Fruit fly (Drosophila melanogaster) S2 (cell line): ENCODE results near the gene CG44000.

ENCODE experiments used
- CG8478 ChIP-seq: fragments of >200 bp; optimal IDR thresholded peaks from 2 replicates; lab custom pipeline; 2018
- CTCF ChIP-seq, 2 experiments: fragments of >200 bp; optimal IDR thresholded peaks; 2 replicates each; lab custom pipeline; 2018

CG44000 gene

DNA sequence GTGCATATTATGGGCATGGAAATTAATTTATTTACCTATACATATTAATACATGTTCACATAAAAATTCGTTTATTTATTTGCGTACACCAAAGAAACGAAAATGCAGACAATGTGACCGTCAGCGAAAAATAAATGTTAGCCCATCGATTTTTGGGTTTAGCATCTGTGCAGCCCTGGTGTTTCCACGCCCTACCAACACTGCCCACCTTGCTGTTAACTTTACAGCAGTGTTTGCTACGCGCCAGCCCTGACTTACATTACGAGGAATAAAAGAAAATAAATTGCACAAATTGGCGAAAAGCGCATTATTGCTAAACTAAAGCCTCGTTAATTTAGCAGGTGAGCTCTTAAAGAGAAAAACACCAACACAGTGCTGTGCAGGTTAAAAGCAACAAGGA, at the start of gene CG44000, which contains the start of the genes CG33995 and CG44001:
Gene CG44000, plus strand, starts transcription at position 228 of the 400 bp plus-strand sequence.
Gene CG33995, plus strand, starts transcription at position 228 of the 400 bp plus-strand sequence.
Gene CG44001, plus strand, starts transcription at position 228 of the 400 bp plus-strand sequence.
- TF ChIP-seq CTCF (optimal IDR thresholded peaks at IDR 0.05; lab: Kevin White, UChicago), result peak in 1 of 2 experiments; percentile 23
- no peak for TF ChIP-seq CG8478

DNA sequence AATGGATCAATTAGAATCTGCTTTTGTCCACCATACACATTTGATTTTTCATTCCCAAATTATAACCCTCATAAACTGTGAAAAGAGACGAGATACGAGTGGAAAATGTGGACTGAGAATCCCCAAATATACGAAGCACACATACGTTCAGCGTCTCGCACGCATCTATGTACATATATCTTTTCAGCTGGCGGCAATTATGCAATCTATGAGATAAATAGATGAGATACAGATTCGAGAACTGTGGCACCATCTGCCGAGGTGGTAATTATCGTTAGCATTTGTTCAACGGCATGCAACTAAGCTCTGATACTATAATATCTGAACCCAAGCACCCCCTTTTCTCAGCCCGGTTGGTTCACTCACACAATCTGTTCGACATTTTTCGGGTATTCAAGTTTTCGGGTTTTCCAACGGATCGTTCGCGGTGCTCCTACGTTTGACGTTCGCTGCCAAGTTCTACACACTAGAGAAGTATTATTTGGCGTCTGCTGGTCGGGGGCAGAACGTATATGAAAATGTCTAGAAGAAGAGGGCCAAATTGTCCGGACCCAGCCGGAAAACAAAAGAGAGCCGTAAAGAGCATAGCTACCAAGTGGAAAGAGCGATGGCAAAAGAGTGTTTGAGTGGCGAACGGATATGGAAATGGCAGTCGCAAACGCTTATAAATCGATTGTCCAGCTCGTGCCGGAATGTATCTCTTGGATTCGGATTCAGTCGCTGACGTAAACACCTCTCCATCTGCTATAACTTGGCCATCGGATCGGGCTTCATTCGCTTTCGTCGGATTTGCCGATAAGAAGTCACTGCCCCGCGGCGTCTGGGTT, 47.8 kb upstream of the CG44000 start:
- no peak for TF ChIP-seq CG8478
- TF ChIP-seq CTCF (optimal IDR thresholded peaks at IDR 0.05; lab: Kevin White, UChicago), result no peak

- TF ChIP-seq CG8478 (no peak), CTCF (optimal IDR thresholded peaks at IDR 0.05; lab: Kevin White, UChicago) (no peak)
These were observed 47.3 kb upstream of the CG44000 start for dm6 chr2L:4995837-4996136.

DNA sequence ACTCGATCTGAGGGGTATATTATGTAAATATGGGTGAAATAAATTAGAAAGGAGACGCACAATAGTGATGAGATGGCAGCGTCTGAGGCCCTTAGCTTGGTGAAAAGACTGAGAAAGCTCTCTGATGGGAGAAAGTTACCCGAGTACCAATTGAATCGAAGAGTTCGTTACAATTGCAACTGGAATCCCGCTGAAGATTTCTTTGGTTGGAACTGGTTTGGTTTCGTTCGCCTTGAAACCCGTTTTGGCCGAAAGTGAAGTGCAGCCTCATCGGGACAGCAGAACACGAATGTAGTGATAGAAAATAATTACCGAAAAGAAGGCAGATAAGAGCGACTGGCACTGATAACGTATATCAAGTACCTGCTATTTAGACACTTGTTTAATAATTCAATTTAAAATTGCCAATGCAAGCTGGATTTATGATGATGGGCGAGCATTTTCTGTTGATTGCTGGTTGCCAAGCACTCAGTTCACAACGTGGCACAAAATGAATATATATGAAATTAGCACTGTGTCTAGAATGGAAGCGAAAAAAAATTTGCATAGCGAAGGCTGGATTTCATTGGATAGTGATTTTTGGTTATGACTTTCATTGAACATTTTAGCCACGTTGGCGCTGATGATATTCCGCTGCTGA, 46.7 kb upstream of the CG44000 start:
- no peak for TF ChIP-seq CTCF (optimal IDR thresholded peaks at IDR 0.05; lab: Kevin White, UChicago)
- TF ChIP-seq CG8478, result no peak

DNA sequence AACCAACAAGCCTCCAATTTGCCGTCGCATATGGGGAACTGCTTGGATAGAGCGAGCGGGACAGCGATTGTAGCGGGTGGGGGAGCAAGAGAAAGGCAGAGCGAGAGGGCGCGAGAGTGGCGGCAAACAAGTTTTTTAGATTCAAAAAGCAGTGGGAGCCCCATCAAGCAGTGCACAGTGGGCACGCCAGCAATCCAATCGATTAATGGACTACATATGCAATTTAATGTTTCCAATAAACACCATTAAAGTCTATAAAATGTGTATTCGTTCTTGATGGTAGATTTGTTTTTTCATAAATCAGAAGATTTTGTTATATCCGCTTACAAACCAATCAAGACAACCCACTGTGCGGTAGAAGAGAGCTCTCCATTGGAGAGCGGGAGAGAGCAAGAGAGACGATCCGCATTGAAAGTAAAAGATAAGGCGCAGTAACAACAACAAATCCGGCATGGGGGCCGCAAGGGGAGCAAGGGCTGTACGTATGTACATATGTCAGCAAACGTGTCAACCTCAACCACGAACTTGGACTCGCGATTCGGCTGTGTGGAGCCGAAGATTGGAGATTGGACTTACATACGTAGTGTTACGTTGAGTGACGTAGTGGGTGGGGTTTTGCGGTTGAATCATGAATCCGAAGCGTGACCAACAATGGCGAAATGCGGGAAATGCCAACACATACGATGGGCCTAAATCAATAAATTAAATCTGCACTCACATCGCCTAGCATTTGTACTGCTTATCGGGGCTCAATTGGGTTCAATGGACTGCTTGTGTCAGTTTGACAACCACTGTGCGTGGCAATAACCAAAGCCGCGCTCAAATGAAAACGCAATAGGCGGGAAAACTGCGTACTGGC, 45.4 kb upstream of the CG44000 start:
- TF ChIP-seq CG8478, result no peak
- TF ChIP-seq CTCF (optimal IDR thresholded peaks at IDR 0.05; lab: Kevin White, UChicago), result peak; percentile 40 to 43

dm6 chr2L:4998260-4998560, 44.9 kb upstream of the CG44000 start:
- TF ChIP-seq CTCF (optimal IDR thresholded peaks at IDR 0.05; lab: Kevin White, UChicago) (no peak), CG8478 (no peak)

DNA sequence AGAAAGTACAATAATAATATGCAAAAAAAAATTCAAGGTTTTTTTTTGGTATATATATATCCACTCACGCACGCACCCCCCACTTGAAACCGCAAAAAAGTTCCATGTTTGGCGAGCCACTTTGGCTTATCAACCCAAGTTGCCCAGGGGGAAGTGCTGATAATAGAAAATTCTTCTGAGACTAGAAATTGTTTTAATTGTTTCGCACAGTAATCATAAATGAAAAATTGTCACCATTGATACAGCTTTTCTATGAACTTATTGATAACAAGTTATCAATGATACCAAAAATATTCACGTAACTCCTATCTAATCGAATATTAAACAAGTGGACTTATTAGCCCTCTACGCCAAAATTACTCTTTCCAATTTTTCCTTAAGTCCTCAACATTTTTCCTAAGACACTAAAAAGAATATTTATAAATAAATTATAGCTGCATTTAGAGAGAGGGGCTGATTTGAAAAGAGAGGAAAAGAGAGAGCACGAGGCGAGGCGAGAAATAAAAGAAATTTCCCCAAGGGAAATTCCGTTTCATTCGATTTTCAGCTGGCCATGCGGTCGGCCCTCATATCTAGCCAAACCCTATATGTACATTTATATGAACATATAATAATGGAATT, 44.4 kb upstream of the CG44000 start:
- TF ChIP-seq CG8478, result no peak
- no peak for TF ChIP-seq CTCF (optimal IDR thresholded peaks at IDR 0.05; lab: Kevin White, UChicago)

- TF ChIP-seq CG8478, result no peak
- no peak for TF ChIP-seq CTCF (optimal IDR thresholded peaks at IDR 0.05; lab: Kevin White, UChicago)
These were observed 43.6 kb upstream of the CG44000 start for dm6 chr2L:4999389-5000032.

DNA sequence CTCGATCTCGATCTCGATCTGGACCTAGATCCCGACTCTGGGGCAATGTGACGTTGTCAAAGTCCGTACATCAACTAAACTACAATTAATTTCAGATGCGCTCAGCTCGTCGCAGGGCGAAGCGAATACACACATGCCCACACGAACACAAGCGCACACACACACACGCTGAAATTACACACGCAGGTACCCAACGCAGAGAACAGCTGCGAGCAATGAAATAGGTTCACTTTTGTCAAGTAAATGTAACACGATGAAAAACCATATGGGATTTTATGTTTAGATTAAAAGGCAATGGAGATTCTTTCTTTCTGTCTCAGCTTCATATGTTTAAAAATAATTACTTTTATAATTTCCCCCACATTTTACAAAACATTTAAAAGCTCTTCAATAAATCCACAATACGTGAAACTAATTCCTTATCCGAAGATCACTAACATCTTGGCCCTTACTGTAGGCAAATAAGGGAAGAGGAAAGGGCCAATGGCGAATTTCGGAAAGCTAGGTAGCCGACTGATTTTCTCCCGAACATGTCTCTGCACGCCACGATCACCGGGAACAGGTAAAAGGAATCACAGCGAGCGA, 42.7 kb upstream of the CG44000 start:
- no peak for TF ChIP-seq CG8478
- no peak for TF ChIP-seq CTCF (optimal IDR thresholded peaks at IDR 0.05; lab: Kevin White, UChicago)

dm6 chr2L:5000919-5001581, 42.0 kb upstream of the CG44000 start:
- TF ChIP-seq CG8478 (no peak), CTCF (optimal IDR thresholded peaks at IDR 0.05; lab: Kevin White, UChicago) (peak; percentile 31 to 47)

DNA sequence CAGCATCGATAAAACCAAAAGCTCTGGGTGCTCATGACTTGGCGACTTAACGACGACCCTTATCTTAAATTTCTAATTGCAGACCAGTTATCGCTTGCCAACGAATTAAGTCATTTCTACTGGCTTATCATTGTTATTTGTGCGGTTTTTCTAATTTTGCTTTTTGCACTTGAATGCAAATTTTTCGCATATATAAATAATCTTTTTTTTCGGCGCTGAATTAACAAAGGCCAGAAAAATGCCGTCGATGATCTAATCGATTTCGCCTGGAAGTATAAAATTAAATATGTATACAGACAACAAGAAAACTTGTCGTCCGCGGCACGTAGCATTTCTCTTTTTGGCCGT, 41.5 kb upstream of the CG44000 start:
- TF ChIP-seq CTCF (optimal IDR thresholded peaks at IDR 0.05; lab: Kevin White, UChicago) (no peak), CG8478 (no peak)

DNA sequence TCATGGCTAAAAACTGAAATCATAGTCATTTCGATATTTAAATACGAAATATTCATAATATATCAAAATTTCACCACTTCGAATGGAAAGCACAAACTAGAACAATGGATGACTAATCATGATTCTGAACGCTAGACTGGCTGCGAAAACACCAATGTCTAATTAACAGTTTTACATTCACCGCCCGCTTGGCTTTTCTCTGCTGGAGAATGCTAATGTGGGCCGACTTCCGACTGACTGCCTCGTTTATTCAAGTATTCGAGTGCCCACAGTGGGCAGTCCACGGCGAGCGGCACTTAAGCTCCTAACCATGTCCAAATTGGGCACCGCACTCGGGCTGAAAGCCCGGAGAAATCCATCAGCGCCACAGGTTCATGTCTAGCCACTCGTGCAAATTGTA, 41.0 kb upstream of the CG44000 start:
- no peak for TF ChIP-seq CTCF (optimal IDR thresholded peaks at IDR 0.05; lab: Kevin White, UChicago)
- TF ChIP-seq CG8478, result no peak

DNA sequence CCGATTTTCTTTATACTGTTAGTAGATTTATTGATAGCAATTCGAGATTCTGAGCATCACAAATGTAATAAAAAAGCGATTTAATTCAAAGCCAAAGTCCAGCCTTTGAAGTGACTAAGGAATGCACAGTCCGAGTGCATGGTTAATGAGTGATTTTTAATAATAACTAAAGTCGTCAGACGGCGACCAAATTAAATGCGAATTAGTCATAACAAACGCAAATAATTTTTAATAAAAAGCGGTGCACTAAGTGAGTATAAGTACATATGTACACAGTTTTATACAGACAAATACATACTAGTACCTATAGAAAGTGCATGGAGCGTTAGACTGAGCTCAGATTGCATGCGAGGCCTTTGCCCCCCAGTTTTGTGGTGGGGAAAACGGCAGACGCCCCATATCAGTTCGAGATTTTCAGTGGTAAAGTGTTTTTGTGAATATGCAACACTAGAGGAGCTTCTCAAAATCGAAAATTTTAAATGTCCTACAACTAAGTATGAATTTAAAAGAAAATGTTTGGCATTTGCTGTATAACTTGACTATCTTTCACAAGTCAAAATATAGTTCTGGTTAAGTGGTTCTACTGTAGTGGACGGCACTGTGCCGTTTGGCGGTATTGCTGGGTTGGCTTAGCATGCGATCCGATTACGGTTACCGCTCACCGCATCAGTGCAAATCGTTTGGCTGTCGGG, 40.2 kb upstream of the CG44000 start:
- TF ChIP-seq CG8478 (no peak), CTCF (optimal IDR thresholded peaks at IDR 0.05; lab: Kevin White, UChicago) (no peak)
